Worm (Caenorhabditis elegans): ENCODE data around the gene Y47D3B.12.

The Y47D3B.12 gene

DNA sequence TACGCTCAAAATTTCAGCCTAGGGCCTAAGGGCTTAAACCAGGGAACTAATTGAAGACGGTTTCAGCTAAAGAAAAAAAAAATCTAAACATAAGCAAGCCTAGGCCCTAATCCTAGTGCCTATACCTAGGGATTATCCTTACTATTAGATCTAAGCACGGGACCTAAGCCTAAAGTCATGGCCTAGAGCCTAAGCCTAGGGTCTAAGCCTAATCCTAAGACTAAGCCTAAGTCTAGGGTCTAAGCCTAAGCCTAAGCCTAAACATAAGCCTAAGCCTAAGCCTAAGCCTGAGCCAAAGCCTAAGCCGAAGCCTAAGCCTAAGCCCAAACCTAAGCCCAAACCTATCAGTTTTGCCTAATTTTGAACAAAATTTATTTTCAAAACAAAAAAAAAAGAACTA lies 10.1 kb upstream of the Y47D3B.12 start:
- TF ChIP-seq tag-97 (GFP tag; IDR thresholded peaks at IDR 0.05) (no peak), dmd-8 (GFP tag; IDR thresholded peaks at IDR 0.05) (no peak)

DNA sequence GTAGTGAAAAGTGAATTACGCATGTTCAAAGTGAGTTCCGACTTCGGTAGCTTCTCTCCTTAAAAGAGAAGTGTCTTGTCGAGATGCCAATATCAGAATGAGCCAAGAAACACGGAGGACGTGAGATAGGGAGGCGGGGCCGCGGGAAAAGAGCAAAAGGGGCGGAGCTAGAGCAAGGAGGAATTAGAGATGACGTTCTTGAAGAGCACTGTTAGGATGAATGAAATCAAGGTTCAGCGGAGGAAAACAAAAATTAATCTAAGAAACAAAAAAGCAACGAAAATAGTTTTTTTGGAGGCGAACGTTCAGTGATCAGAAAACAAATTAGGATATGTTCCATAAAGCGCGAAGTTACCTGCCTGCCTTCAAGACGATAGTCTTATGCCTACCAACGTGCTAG lies 9.7 kb upstream of the Y47D3B.12 start, which contains the start of gene nlp-21:
TSS of gene nlp-21 (minus strand) at position 101 of the 400 bp plus-strand sequence.
- TF ChIP-seq fos-1 (tag; optimal IDR thresholded peaks at IDR 0.05) (no peak), daf-19 (GFP tag; conservative IDR thresholded peaks at IDR 0.05) (no peak), daf-12 (tag; optimal IDR thresholded peaks at IDR 0.05) (no peak), nhr-10 (tag; optimal IDR thresholded peaks at IDR 0.05) (no peak), cey-2 (tag; optimal IDR thresholded peaks at IDR 0.05; ENCODE audit: borderline replicate concordance, insufficient read depth) (no peak), lin-13 (GFP tag; optimal IDR thresholded peaks at IDR 0.05) (no peak), Y48G9A.11 (GFP tag; IDR thresholded peaks at IDR 0.05) (no peak), nhr-237 (tag; optimal IDR thresholded peaks at IDR 0.05) (no peak), madf-9 (GFP tag; conservative IDR thresholded peaks at IDR 0.05) (no peak), mdt-29 (GFP tag; IDR thresholded peaks at IDR 0.05) (no peak), nhr-48 (tag; optimal IDR thresholded peaks at IDR 0.05) (no peak), zip-11 (GFP tag; IDR thresholded peaks at IDR 0.05) (no peak), zfp-2 (tag; optimal IDR thresholded peaks at IDR 0.05) (no peak), nhr-41 (GFP tag; IDR thresholded peaks at IDR 0.05) (no peak), pqm-1 (tag; optimal IDR thresholded peaks at IDR 0.05) (no peak), ztf-11 (tag; optimal IDR thresholded peaks at IDR 0.05) (no peak), nhr-42 (GFP tag; IDR thresholded peaks at IDR 0.05) (no peak), F26F4.8 (GFP tag; conservative IDR thresholded peaks at IDR 0.05) (no peak), sdz-12 (GFP tag; optimal IDR thresholded peaks at IDR 0.05) (no peak)

DNA sequence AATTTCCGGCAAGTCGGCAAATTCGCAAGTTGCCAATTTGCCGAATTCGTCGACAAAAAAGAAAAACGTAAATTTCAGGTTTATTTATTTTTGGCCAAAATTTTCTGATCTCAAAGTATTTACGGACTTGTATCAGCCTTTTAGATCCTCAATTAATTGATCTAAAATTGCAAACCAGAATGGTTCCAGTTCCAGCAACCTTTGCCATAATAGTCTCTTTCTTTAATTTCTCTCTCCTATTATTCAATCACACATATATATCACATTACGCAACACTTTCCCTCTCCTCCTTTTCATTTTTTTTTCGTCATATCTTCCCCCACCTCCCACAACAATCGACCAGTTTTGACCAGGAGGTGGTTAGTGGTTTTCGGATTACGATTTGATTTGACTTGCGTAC lies 5.3 kb upstream of the Y47D3B.12 start, which contains the start of gene Y47D3B.3:
TSS of gene Y47D3B.3 (plus strand) at position 301 of the 400 bp plus-strand sequence.
- TF ChIP-seq Y5F2A.4 (GFP tag; optimal IDR thresholded peaks at IDR 0.05) (no peak), ceh-62 (tag; optimal IDR thresholded peaks at IDR 0.05) (no peak), zip-2 (tag; optimal IDR thresholded peaks at IDR 0.05) (no peak), D1046.2 (GFP tag; IDR thresholded peaks at IDR 0.05) (no peak), F49E8.2 (tag; optimal IDR thresholded peaks at IDR 0.05; ENCODE audit: borderline replicate concordance) (no peak)

DNA sequence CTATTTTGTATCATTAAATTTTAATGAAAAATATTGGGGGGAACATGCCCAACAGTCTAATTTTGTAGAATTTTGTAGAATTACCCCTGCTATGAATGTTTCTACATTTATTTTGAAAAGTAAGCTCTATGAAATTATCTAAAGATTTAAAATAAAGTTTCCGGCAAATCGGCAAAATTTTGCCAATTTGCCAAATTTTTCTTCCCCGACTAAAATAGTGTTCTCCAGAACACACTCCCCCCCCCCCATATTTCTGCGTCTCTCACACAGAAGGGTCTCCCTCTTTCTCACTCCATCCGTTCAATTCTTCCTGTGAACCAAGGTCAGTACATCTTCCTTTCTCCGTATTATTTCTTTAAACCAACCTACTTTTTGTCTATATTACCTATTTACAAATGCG lies 2.2 kb downstream of the Y47D3B.12 start, which contains the start of gene Y47D3B.4:
TSS of gene Y47D3B.4 (plus strand) at position 301 of the 400 bp plus-strand sequence.
- no peak for TF ChIP-seq hif-1 (tag; optimal IDR thresholded peaks at IDR 0.05)
- no peak for TF ChIP-seq nhr-10 (tag; optimal IDR thresholded peaks at IDR 0.05)
- TF ChIP-seq gei-8 (GFP tag; optimal IDR thresholded peaks at IDR 0.05): no peak
- no peak for TF ChIP-seq fkh-10 (GFP tag; optimal IDR thresholded peaks at IDR 0.05)
- TF ChIP-seq madf-5 (GFP tag; IDR thresholded peaks at IDR 0.05): no peak
- TF ChIP-seq lin-38 (GFP tag; IDR thresholded peaks at IDR 0.05): no peak
- no peak for TF ChIP-seq lin-39 (tag; optimal IDR thresholded peaks at IDR 0.05)
- no peak for TF ChIP-seq php-3 (GFP tag; IDR thresholded peaks at IDR 0.05)
- TF ChIP-seq zfp-3 (GFP tag; conservative IDR thresholded peaks at IDR 0.05): no peak
- no peak for TF ChIP-seq Y48G9A.11 (GFP tag; IDR thresholded peaks at IDR 0.05)
- TF ChIP-seq lin-15B (tag; optimal IDR thresholded peaks at IDR 0.05): no peak
- no peak for TF ChIP-seq D1046.2 (GFP tag; IDR thresholded peaks at IDR 0.05)
- TF ChIP-seq nhr-102 (tag; optimal IDR thresholded peaks at IDR 0.05): no peak
- TF ChIP-seq Y5F2A.4 (GFP tag; optimal IDR thresholded peaks at IDR 0.05): no peak
- TF ChIP-seq mdt-29 (GFP tag; IDR thresholded peaks at IDR 0.05): no peak

All from whole organism, L4 larva.